Worm (Caenorhabditis elegans) whole organism, dauer: Measurements from ENCODE around the gene rpl-5.

Source experiments
- unc-62 ChIP-seq: sonication (generic microtip); optimal IDR thresholded peaks from 2 replicates; lab custom pipeline; 2017; ENCODE audit warnings: missing biosample characterization, missing genetic modification reagents, missing genetic modification characterization

Gene rpl-5

DNA sequence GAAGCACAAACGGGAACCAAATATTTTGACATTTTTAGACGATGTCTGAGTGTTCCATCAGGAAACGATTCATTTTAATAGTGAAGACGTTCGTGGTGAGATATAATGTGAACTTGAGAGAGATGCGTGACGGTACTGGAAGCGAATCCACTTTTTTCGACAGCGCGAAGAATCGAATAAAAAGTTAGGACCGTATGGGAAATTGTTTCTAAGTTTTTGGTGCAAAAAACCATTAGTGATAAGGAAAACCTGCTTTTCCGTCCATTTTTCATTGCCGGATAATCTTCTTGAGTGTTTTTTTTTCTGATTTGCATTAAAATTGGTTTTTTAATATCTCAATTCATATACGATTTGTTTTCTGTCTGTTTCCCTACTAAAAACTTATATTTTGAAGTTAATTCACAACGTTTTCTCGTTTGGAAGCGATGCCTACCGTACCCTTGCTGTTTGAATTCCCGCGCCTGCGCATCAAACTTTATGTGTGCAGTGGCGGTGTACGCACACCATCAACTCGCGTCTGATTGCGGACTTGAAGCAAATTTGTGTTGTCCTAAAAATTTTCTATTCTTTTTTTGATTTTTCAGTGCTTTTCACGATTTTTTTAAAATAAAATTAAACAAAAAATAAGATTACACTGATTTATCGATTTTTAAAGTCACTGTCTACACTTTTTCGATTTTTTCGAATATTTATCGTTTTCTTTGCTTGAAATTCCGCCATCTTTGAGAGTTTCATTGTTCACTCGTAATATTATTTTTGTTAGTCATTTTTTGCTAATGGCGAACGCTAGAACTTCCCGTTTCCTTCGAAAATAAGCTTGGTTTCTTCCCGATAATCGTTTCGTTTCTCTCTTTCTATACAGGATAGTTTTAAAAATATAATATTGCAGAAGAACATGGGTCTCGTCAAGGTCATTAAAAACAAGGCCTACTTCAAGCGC, at the start of gene rpl-5, which contains the start of gene col-38:
TSS of gene rpl-5 (plus strand) at position 890 of the 940 bp plus-strand sequence.
TSS of gene col-38 (minus strand) at position 51 of the 940 bp plus-strand sequence.
- TF ChIP-seq unc-62 (GFP tag; lab: Kevin White, UChicago): no peak

- no peak for TF ChIP-seq unc-62 (GFP tag; lab: Kevin White, UChicago)
Measured at ce11 chrII:8520625-8521024, 49.1 kb upstream of the rpl-5 start, which contains the start of gene cht-2. cht-2 (plus strand) TSS chrII:8520925.

DNA sequence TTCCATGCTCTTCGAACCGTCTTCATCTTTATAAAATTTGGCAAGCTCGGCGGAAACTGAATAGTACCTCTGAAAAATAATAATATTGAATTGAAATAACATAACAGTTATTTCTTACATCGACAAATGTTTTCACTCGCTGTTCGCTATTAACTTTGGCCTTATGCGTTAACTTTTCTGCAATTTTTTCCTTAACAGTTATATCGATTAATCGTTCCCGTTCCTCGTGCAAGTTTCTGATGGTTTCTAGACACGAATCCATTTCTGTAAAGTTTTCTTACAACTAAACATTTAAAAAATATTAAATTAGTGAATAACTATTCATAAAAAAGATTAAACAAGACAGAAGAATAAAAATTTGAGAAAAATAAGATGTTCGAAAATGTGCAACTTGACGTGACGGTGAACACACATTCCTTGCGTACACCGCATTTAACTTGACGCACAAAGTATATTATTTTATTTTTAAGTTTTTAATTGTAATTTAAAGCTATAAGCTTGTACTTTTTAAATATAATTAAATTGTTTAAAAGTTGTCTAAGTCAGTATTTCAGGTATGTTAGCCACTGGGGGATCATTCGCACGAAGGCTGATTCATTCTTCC, 44.5 kb upstream of the rpl-5 start, which contains the start of the genes prp-9 and mrps-18B:
TSS of gene prp-9 (minus strand) at position 264 of the 604 bp plus-strand sequence.
TSS of gene mrps-18B (plus strand) at position 549 of the 604 bp plus-strand sequence.
- TF ChIP-seq unc-62 (GFP tag; lab: Kevin White, UChicago): no peak

ce11 chrII:8529176-8529698, 40.5 kb upstream of the rpl-5 start:
- TF ChIP-seq unc-62 (GFP tag; lab: Kevin White, UChicago): no peak

- TF ChIP-seq unc-62 (GFP tag; lab: Kevin White, UChicago): no peak
Measured at ce11 chrII:8531181-8531759, 38.5 kb upstream of the rpl-5 start, which contains the start of gene gldi-7. gldi-7 (minus strand) TSS chrII:8531222.

DNA sequence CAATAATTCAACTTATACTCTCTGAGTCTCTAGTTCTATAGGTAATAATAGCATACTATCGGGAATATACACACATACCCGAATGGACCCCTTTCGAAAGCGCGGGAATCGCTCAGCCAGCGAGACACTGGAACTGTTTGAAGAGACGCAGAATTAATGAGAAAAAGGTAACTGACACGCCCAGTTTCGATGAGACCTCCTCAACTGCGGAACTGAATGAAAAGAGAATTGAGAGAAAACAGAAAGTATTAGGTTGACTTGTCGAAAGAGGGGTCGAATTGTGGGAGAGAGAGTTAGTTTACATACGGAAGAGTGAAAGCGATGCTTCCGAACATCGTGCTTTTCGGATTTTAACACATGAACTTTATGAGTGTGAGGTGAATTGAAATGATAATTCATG, 37.7 kb upstream of the rpl-5 start:
- no peak for TF ChIP-seq unc-62 (GFP tag; lab: Kevin White, UChicago)

ce11 chrII:8536060-8536459, 33.7 kb upstream of the rpl-5 start, which contains the start of gene W01C9.2:
W01C9.2 (plus strand) TSS chrII:8536360.
- no peak for TF ChIP-seq unc-62 (GFP tag; lab: Kevin White, UChicago)

ce11 chrII:8540412-8540811, 29.3 kb upstream of the rpl-5 start, which contains the start of gene pqn-73:
pqn-73 (plus strand) TSS chrII:8540712.
- TF ChIP-seq unc-62 (GFP tag; lab: Kevin White, UChicago): no peak

- no peak for TF ChIP-seq unc-62 (GFP tag; lab: Kevin White, UChicago)
Measured at ce11 chrII:8545315-8545714, 24.4 kb upstream of the rpl-5 start, which contains the start of gene decr-1.2. decr-1.2 (plus strand) TSS chrII:8545615.

ce11 chrII:8546975-8547374, 22.8 kb upstream of the rpl-5 start:
- no peak for TF ChIP-seq unc-62 (GFP tag; lab: Kevin White, UChicago)

DNA sequence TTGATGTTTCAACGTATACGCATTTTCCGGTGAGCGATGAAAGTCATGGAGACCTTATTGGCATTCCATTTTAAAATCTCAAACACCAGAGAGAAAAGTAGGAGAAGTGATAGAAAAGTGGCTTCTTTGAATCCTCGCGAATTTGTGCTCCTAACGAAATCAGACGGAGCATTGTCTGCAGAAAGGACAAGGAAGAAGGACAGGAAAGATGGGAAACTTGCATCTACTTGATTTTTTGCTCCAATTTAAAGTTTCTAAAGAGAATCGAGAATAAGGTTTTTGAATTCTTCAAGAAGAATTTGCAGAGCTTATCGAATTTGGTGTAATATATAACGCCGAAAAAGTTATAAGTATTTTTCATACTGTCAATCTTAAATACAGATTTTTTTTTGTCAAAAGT, 18.6 kb upstream of the rpl-5 start:
- TF ChIP-seq unc-62 (GFP tag; lab: Kevin White, UChicago): no peak

- no peak for TF ChIP-seq unc-62 (GFP tag; lab: Kevin White, UChicago)
Measured at ce11 chrII:8554568-8554967, 15.2 kb upstream of the rpl-5 start.

DNA sequence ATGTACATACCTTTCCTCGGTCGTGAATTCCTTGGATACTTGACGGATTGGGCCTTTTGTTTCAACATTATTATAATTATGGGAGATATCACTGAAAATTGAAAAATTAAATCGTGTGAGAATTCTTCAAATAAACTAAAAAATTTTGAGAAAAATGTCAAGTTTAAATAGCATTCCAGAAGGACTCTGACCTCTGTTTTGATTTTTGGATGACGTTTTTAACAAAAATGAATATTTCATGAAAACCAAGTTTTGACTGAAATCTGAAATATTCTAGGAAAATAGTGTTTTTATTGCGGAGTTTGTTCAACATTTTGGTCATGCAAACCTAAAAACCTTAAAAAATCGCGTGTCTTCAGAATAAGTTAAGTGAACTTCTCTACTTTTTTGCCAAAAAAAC, 13.6 kb upstream of the rpl-5 start, which contains the start of gene glb-27:
TSS of gene glb-27 (minus strand) at position 101 of the 400 bp plus-strand sequence.
- TF ChIP-seq unc-62 (GFP tag; lab: Kevin White, UChicago): no peak

DNA sequence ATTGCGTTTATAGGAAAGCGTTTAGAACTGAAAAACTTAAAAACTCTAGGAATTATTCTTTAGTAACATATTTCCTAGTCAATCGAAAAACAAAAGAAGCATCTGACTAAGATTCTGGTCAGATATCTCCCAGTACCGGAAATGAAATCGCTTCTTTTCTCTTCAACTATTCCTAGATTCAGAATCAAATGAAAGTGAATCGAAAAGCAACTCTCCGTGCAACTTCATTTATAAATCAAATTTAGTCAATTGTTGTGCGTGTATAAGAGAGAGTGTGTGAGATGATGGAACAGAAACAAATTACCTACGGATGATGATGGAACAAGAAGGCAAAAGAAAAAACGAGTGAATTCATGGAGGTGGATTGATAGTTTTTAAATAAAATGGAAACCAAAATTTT, 10.5 kb upstream of the rpl-5 start:
- no peak for TF ChIP-seq unc-62 (GFP tag; lab: Kevin White, UChicago)

- TF ChIP-seq unc-62 (GFP tag; lab: Kevin White, UChicago): no peak
Measured at ce11 chrII:8561227-8561626, 8.5 kb upstream of the rpl-5 start, which contains the start of gene iff-2. iff-2 (minus strand) TSS chrII:8561367.
